Worm (Caenorhabditis elegans): Measurements from ENCODE around the gene ZK637.15.

ce11 chrIII:8962475-8962874 is 42.6 kb downstream of the ZK637.15 start:
- TF ChIP-seq mab-5 (tag; optimal IDR thresholded peaks at IDR 0.05) = no peak
- TF ChIP-seq lin-13 (tag; optimal IDR thresholded peaks at IDR 0.05) = no peak
- TF ChIP-seq cnd-1 (tag; optimal IDR thresholded peaks at IDR 0.05) = peak; percentile 40
